Fruit fly (Drosophila melanogaster): ENCODE data around the gene CG1812.

Gene CG1812

dm6 chrX:20482790-20483564, 28.4 kb upstream of the CG1812 start (continued):
- TF ChIP-seq da (GFP tag; optimal IDR thresholded peaks at IDR 0.05): no peak

- TF ChIP-seq sens (GFP tag): peak; percentile 20
- no peak for TF ChIP-seq prd (optimal IDR thresholded peaks at IDR 0.05)
- TF ChIP-seq prd (GFP tag; IDR thresholded peaks at IDR 0.05): no peak
Observed at dm6 chrX:20485880-20486279, 25.5 kb upstream of the CG1812 start, which contains the start of gene CG15461. CG15461 (plus strand) TSS chrX:20486180.

dm6 chrX:20488701-20489122, 22.6 kb upstream of the CG1812 start:
- TF ChIP-seq dan (GFP tag; IDR thresholded peaks at IDR 0.05) (no peak), Neu2 (GFP tag; optimal IDR thresholded peaks at IDR 0.05; ENCODE audit: borderline replicate concordance) (no peak), HLH3B (GFP tag; IDR thresholded peaks at IDR 0.05) (0 out of 2 replicates have a peak, but pooled peaks have one; percentile 12), phol (tag; optimal IDR thresholded peaks at IDR 0.05) (peak; percentile 74), CG16863 (GFP tag; optimal IDR thresholded peaks at IDR 0.05) (peak; percentile 47), CG15479 (GFP tag; optimal IDR thresholded peaks at IDR 0.05) (no peak), tup (GFP tag; optimal IDR thresholded peaks at IDR 0.05) (no peak), cad (GFP tag; optimal IDR thresholded peaks at IDR 0.05) (no peak), repo (GFP tag; optimal IDR thresholded peaks at IDR 0.05) (peak; percentile 6), luna (GFP tag; optimal IDR thresholded peaks at IDR 0.05) (no peak), caup (GFP tag; optimal IDR thresholded peaks at IDR 0.05; ENCODE audit: severe bottlenecking) (peak; percentile 30), vvl (GFP tag; IDR thresholded peaks at IDR 0.05) (peak; percentile 40; the same call in 1 of the 2 replicates), sens (GFP tag) (peak; percentile 80), Eip74EF (GFP tag; optimal IDR thresholded peaks at IDR 0.05) (peak in 1 of 2 experiments; percentile 82), CG7963 (GFP tag; IDR thresholded peaks at IDR 0.05; ENCODE audit: partially characterized antibody) (no peak), CG4854 (GFP tag; optimal IDR thresholded peaks at IDR 0.05) (no peak), CG2875 (GFP tag; optimal IDR thresholded peaks at IDR 0.05) (peak; percentile 20), Hr39 (optimal IDR thresholded peaks at IDR 0.05) (no peak), slbo (GFP tag; IDR thresholded peaks at IDR 0.05) (peak; percentile 46), gt (GFP tag; IDR thresholded peaks at IDR 0.05) (no peak), Hr78 (GFP tag; optimal IDR thresholded peaks at IDR 0.05) (peak in 1 of 2 experiments; percentile 47), run (tag; optimal IDR thresholded peaks at IDR 0.05) (peak; percentile 46), Fer1 (GFP tag; optimal IDR thresholded peaks at IDR 0.05) (peak; percentile 63), ham (GFP tag; IDR thresholded peaks at IDR 0.05) (no peak), CG33213 (GFP tag; optimal IDR thresholded peaks at IDR 0.05) (no peak), pfk (GFP tag; optimal IDR thresholded peaks at IDR 0.05) (no peak), inv (GFP tag; IDR thresholded peaks at IDR 0.05; ENCODE audit: partially characterized antibody) (no peak), CG31224 (GFP tag; IDR thresholded peaks at IDR 0.05) (no peak), CG11560 (tag; IDR thresholded peaks at IDR 0.05) (no peak), Lim3 (GFP tag; IDR thresholded peaks at IDR 0.05) (no peak), Lpt (GFP tag; optimal IDR thresholded peaks at IDR 0.05) (no peak), emc (GFP tag; optimal IDR thresholded peaks at IDR 0.05) (peak; percentile 11), BEAF-32 (GFP tag; optimal IDR thresholded peaks at IDR 0.05) (no peak), CG10654 (GFP tag; optimal IDR thresholded peaks at IDR 0.05) (peak; percentile 20), CG8765 (GFP tag; IDR thresholded peaks at IDR 0.05) (no peak), CG12071 (GFP tag; optimal IDR thresholded peaks at IDR 0.05) (no peak), CG43689 (GFP tag; IDR thresholded peaks at IDR 0.05) (no peak), Dbx (GFP tag; IDR thresholded peaks at IDR 0.05) (no peak), CG16779 (GFP tag; IDR thresholded peaks at IDR 0.05) (no peak), dmrt99B (tag; optimal IDR thresholded peaks at IDR 0.05) (peak; percentile 80), CG6683 (GFP tag; optimal IDR thresholded peaks at IDR 0.05) (no peak), NC2α (GFP tag; optimal IDR thresholded peaks at IDR 0.05) (no peak), CG30020 (tag; optimal IDR thresholded peaks at IDR 0.05) (peak; percentile 1)
